Fruit fly (Drosophila melanogaster): Measurements from ENCODE around the gene dob.
A peak's percentile ranks its signal among the peaks of the same experiment; 100 is the strongest.

The dob gene

DNA sequence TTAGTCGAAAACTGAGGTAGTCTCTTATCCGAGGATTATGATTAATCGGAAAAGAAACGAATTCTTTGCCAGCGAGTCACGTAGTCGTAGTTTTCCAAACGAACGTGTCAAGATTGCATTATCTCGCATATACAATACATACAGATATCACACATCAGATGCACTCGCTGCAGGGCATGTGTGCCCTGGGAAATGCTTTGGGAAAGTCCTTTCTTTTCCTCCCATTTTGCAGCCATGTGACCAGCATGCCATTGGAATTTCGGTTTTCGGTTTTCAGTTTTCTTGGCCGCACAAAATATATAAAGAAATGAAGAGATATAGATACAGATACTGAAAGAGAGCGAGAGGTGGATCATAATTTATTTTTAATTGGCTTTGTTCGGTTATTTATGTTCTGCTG, 38.7 kb upstream of the dob start:
- TF ChIP-seq ey (GFP tag; optimal IDR thresholded peaks at IDR 0.05) (no peak), CrebA (GFP tag; optimal IDR thresholded peaks at IDR 0.05; ENCODE audit: borderline replicate concordance) (no peak)

DNA sequence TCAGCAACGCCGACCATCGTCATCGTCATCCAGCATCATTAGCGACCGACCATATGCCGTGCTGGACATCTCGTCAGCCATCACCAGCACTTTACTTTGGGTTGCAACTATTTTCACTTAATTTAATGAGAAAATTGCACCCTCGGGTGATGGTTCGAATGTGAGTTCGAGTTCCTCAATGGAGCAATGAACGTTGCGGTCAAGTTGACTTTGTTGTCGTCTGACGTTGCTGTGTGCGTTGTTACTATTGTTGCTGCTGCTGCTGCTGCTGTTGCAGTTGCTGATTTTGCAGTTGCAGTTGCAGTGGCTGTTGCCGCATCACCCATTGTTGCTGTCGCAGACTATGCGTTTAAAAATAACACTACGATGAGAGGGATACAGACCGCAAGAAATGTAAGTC, 36.9 kb upstream of the dob start:
- no peak for TF ChIP-seq CG32264 (GFP tag; optimal IDR thresholded peaks at IDR 0.05)
- TF ChIP-seq Mio (GFP tag; optimal IDR thresholded peaks at IDR 0.05) = no peak
- TF ChIP-seq ey (GFP tag; optimal IDR thresholded peaks at IDR 0.05) = no peak
- no peak for TF ChIP-seq Dif (GFP tag; optimal IDR thresholded peaks at IDR 0.05; ENCODE audit: partially characterized antibody)
- TF ChIP-seq h (GFP tag; optimal IDR thresholded peaks at IDR 0.05) = no peak
- TF ChIP-seq Vsx2 (GFP tag; optimal IDR thresholded peaks at IDR 0.05; ENCODE audit: partially characterized antibody) = no peak
- TF ChIP-seq fru (GFP tag; optimal IDR thresholded peaks at IDR 0.05) = no peak

- TF ChIP-seq dsf (GFP tag; optimal IDR thresholded peaks at IDR 0.05; ENCODE audit: borderline replicate concordance) (no peak), OdsH (GFP tag; optimal IDR thresholded peaks at IDR 0.05) (no peak), Sp1 (GFP tag; optimal IDR thresholded peaks at IDR 0.05) (no peak), foxo (GFP tag; optimal IDR thresholded peaks at IDR 0.05) (peak in 1 of 2 experiments; percentile 36), CG9705 (GFP tag; optimal IDR thresholded peaks at IDR 0.05) (no peak), N (GFP tag; optimal IDR thresholded peaks at IDR 0.05) (no peak), h (GFP tag; optimal IDR thresholded peaks at IDR 0.05) (peak; percentile 59), Rel (GFP tag; optimal IDR thresholded peaks at IDR 0.05) (no peak), Rel (tag; optimal IDR thresholded peaks at IDR 0.05) (no peak), br (GFP tag; optimal IDR thresholded peaks at IDR 0.05) (peak; percentile 29), GATAd (GFP tag; optimal IDR thresholded peaks at IDR 0.05) (no peak), sv (GFP tag; optimal IDR thresholded peaks at IDR 0.05) (no peak), Mio (GFP tag; optimal IDR thresholded peaks at IDR 0.05) (no peak), ey (GFP tag; optimal IDR thresholded peaks at IDR 0.05) (peak; percentile 44), rgr (GFP tag; optimal IDR thresholded peaks at IDR 0.05) (peak; percentile 34), Hnf4 (GFP tag; optimal IDR thresholded peaks at IDR 0.05) (peak; percentile 8), fru (GFP tag; optimal IDR thresholded peaks at IDR 0.05) (peak; percentile 11), HLH106 (tag; optimal IDR thresholded peaks at IDR 0.05) (peak; percentile 27), pan (optimal IDR thresholded peaks at IDR 0.05) (no peak), Jra (GFP tag; optimal IDR thresholded peaks at IDR 0.05) (no peak), CG32264 (GFP tag; optimal IDR thresholded peaks at IDR 0.05) (no peak), tai (GFP tag; optimal IDR thresholded peaks at IDR 0.05) (no peak), Hr83 (GFP tag; optimal IDR thresholded peaks at IDR 0.05; ENCODE audit: poor library complexity, severe bottlenecking) (no peak), brk (GFP tag; optimal IDR thresholded peaks at IDR 0.05) (no peak), sage (GFP tag; optimal IDR thresholded peaks at IDR 0.05) (no peak), CrebA (GFP tag; optimal IDR thresholded peaks at IDR 0.05; ENCODE audit: borderline replicate concordance) (no peak), jim (GFP tag; optimal IDR thresholded peaks at IDR 0.05) (no peak)
Measured at dm6 chrX:15042499-15042898, 24.3 kb upstream of the dob start.

DNA sequence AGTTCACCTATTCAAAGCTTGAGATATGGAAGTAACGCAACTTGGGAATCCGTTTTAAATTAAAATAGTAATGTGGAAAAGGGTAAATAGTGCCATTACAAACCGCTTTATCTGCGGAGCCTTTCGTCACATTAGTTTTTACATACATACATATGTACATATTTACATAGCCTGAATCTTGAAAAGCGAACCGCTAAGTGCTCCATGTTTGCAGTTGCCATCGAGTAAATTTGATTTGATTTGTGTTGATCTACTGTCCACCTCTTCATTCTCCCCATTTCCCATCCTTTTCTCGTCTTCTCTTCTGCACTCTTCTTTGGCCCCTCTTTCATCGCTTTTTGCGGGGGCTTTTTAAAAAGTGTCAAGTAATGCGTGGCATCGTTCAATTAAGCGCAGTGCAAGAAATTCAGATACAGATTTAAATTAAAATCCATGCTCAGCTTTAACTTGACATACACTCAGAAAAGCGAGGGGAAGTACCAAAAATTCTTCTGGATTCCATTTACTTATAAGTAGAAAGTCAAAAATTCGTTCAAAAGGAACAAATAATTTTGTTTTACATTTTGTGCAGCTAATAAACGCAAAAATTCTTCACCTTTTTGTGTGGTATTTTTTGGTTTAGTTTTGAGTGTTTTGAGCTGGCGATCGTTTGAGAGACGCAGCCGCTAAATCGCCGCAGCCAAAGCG, 23.7 kb upstream of the dob start:
- TF ChIP-seq dsf (GFP tag; optimal IDR thresholded peaks at IDR 0.05; ENCODE audit: borderline replicate concordance) (no peak), Sp1 (GFP tag; optimal IDR thresholded peaks at IDR 0.05) (peak; percentile 7), Dif (GFP tag; optimal IDR thresholded peaks at IDR 0.05; ENCODE audit: partially characterized antibody) (peak; percentile 70), sv (GFP tag; optimal IDR thresholded peaks at IDR 0.05) (peak; percentile 48), rgr (GFP tag; optimal IDR thresholded peaks at IDR 0.05) (peak; percentile 79), foxo (GFP tag; optimal IDR thresholded peaks at IDR 0.05) (peak; percentile 16 to 82), Abd-B (GFP tag; optimal IDR thresholded peaks at IDR 0.05) (no peak), fru (GFP tag; optimal IDR thresholded peaks at IDR 0.05) (peak; percentile 83), HLH106 (tag; optimal IDR thresholded peaks at IDR 0.05) (peak; percentile 63), dmrt93B (GFP tag; optimal IDR thresholded peaks at IDR 0.05) (no peak), Hnf4 (GFP tag; optimal IDR thresholded peaks at IDR 0.05) (peak; percentile 65), Rel (GFP tag; optimal IDR thresholded peaks at IDR 0.05) (peak; percentile 19), Rel (tag; optimal IDR thresholded peaks at IDR 0.05) (peak; percentile 38), CG32264 (GFP tag; optimal IDR thresholded peaks at IDR 0.05) (peak; percentile 25), sage (GFP tag; optimal IDR thresholded peaks at IDR 0.05) (peak; percentile 46), CG9705 (GFP tag; optimal IDR thresholded peaks at IDR 0.05) (no peak), usp (GFP tag; optimal IDR thresholded peaks at IDR 0.05) (no peak), Vsx2 (GFP tag; optimal IDR thresholded peaks at IDR 0.05; ENCODE audit: partially characterized antibody) (no peak), jim (GFP tag; optimal IDR thresholded peaks at IDR 0.05) (no peak), Jra (GFP tag; optimal IDR thresholded peaks at IDR 0.05) (no peak), ey (GFP tag; optimal IDR thresholded peaks at IDR 0.05) (peak; percentile 82), CrebA (GFP tag; optimal IDR thresholded peaks at IDR 0.05; ENCODE audit: borderline replicate concordance) (peak; percentile 46), dl (GFP tag; optimal IDR thresholded peaks at IDR 0.05; ENCODE audit: insufficient read depth in 1 of 2, partially characterized antibody in 2 of 2) (no peak), h (GFP tag; optimal IDR thresholded peaks at IDR 0.05) (peak; percentile 80), psq (GFP tag; optimal IDR thresholded peaks at IDR 0.05) (peak; percentile 77), woc (GFP tag; optimal IDR thresholded peaks at IDR 0.05) (no peak), brk (GFP tag; optimal IDR thresholded peaks at IDR 0.05) (peak; percentile 78), OdsH (GFP tag; optimal IDR thresholded peaks at IDR 0.05) (peak; percentile 71), Myc (optimal IDR thresholded peaks at IDR 0.05) (no peak), br (GFP tag; optimal IDR thresholded peaks at IDR 0.05) (peak; percentile 70)
